Worm (Caenorhabditis elegans): ENCODE results near the gene C05D11.8.

The C05D11.8 gene

DNA sequence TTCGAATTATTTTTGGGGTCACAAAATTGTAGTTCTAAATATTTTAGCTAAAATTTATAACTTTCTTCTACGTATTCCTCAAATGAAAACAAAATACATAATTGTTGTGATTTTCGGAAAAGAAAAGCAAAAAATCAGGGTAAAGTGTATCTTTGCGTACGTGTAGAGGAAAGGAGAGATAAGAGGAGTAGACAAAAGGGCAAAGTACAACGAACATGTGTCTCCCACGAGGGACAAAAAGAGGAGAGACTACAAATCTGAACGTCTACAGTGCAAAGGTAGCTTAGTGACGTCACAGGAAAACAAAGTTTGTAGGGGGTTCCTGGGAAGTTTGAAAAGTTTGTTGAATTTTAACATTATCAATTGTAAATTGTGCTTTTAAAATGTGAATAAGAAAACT is 20.4 kb upstream of the C05D11.8 start:
- TF ChIP-seq ceh-100 (GFP tag; IDR thresholded peaks at IDR 0.05), result no peak
- no peak for TF ChIP-seq Y95B8A.8 (GFP tag; IDR thresholded peaks at IDR 0.05)
- TF ChIP-seq unc-62 (GFP tag; optimal IDR thresholded peaks at IDR 0.05), result no peak
- TF ChIP-seq F37B4.10 (GFP tag; IDR thresholded peaks at IDR 0.05), result no peak
- peak; percentile 7 for TF ChIP-seq somi-1 (GFP tag; optimal IDR thresholded peaks at IDR 0.05)
- TF ChIP-seq F39B2.1 (GFP tag; IDR thresholded peaks at IDR 0.05), result no peak
- peak; percentile 52 for TF ChIP-seq tlf-1 (GFP tag; optimal IDR thresholded peaks at IDR 0.05)
- no peak for TF ChIP-seq aptf-3 (GFP tag; IDR thresholded peaks at IDR 0.05)
- TF ChIP-seq F52B5.7 (tag; optimal IDR thresholded peaks at IDR 0.05), result no peak
- TF ChIP-seq B0035.1 (tag; optimal IDR thresholded peaks at IDR 0.05), result no peak
- no peak for TF ChIP-seq ceh-91 (GFP tag; IDR thresholded peaks at IDR 0.05)
- TF ChIP-seq Y79H2A.3 (GFP tag; conservative IDR thresholded peaks at IDR 0.05), result peak; percentile 9; the same call in 1 of the 2 replicates
- TF ChIP-seq lin-35 (GFP tag; optimal IDR thresholded peaks at IDR 0.05), result no peak
- peak; percentile 28 for TF ChIP-seq F22D6.2 (tag; optimal IDR thresholded peaks at IDR 0.05)
- TF ChIP-seq egl-44 (GFP tag; IDR thresholded peaks at IDR 0.05), result 0 out of 2 replicates have a peak, but pooled peaks have one; percentile 50
- no peak for TF ChIP-seq bed-1 (GFP tag; IDR thresholded peaks at IDR 0.05)
- no peak for TF ChIP-seq ceh-79 (tag; optimal IDR thresholded peaks at IDR 0.05)
- no peak for TF ChIP-seq dpl-1 (GFP tag; optimal IDR thresholded peaks at IDR 0.05)
- no peak for TF ChIP-seq hrde-1 (tag; optimal IDR thresholded peaks at IDR 0.05; ENCODE audit: borderline replicate concordance)
- TF ChIP-seq nhr-27 (tag; optimal IDR thresholded peaks at IDR 0.05), result no peak
- no peak for TF ChIP-seq nhr-90 (tag; optimal IDR thresholded peaks at IDR 0.05)
- peak; percentile 64 for TF ChIP-seq atf-7 (tag; optimal IDR thresholded peaks at IDR 0.05)
- no peak for TF ChIP-seq mes-4 (tag; optimal IDR thresholded peaks at IDR 0.05)
- TF ChIP-seq madf-10 (tag; optimal IDR thresholded peaks at IDR 0.05), result no peak
- TF ChIP-seq sptf-2 (GFP tag; optimal IDR thresholded peaks at IDR 0.05), result no peak
- TF ChIP-seq athp-1 (tag; optimal IDR thresholded peaks at IDR 0.05), result no peak
- no peak for TF ChIP-seq nfya-1 (tag; optimal IDR thresholded peaks at IDR 0.05; ENCODE audit: borderline replicate concordance, insufficient read depth)
- TF ChIP-seq chd-7 (tag; optimal IDR thresholded peaks at IDR 0.05), result no peak
- no peak for TF ChIP-seq akir-1 (GFP tag; optimal IDR thresholded peaks at IDR 0.05)
- TF ChIP-seq Y67H2A.10 (GFP tag; conservative IDR thresholded peaks at IDR 0.05), result no peak
- TF ChIP-seq B0019.2 (GFP tag; conservative IDR thresholded peaks at IDR 0.05), result no peak
- TF ChIP-seq B0336.3 (GFP tag; IDR thresholded peaks at IDR 0.05), result peak; percentile 47; the same call in 1 of the 2 replicates
- no peak for TF ChIP-seq lsy-27 (tag; optimal IDR thresholded peaks at IDR 0.05; ENCODE audit: borderline replicate concordance, insufficient read depth)
- TF ChIP-seq K11D2.4 (GFP tag; IDR thresholded peaks at IDR 0.05), result no peak
- no peak for TF ChIP-seq ceh-40 (GFP tag; IDR thresholded peaks at IDR 0.05)
- TF ChIP-seq madf-8 (GFP tag; conservative IDR thresholded peaks at IDR 0.05), result no peak
- TF ChIP-seq lir-1 (GFP tag; conservative IDR thresholded peaks at IDR 0.05), result no peak
- TF ChIP-seq zim-3 (tag; optimal IDR thresholded peaks at IDR 0.05), result no peak
- TF ChIP-seq ztf-18 (tag; optimal IDR thresholded peaks at IDR 0.05), result no peak
- no peak for TF ChIP-seq repo-1 (tag; optimal IDR thresholded peaks at IDR 0.05)
- TF ChIP-seq C17E4.6 (GFP tag; IDR thresholded peaks at IDR 0.05), result no peak
- TF ChIP-seq sea-2 (GFP tag; IDR thresholded peaks at IDR 0.05), result no peak
- no peak for TF ChIP-seq T26A5.8 (tag; optimal IDR thresholded peaks at IDR 0.05)
- TF ChIP-seq mcd-1 (GFP tag; IDR thresholded peaks at IDR 0.05), result peak; percentile 42
- no peak for TF ChIP-seq F57C9.4 (tag; optimal IDR thresholded peaks at IDR 0.05)
- TF ChIP-seq lin-54 (GFP tag; optimal IDR thresholded peaks at IDR 0.05), result peak; percentile 13
- no peak for TF ChIP-seq nhr-120 (GFP tag; IDR thresholded peaks at IDR 0.05)
- TF ChIP-seq K12H6.12 (tag; optimal IDR thresholded peaks at IDR 0.05), result peak; percentile 7
- TF ChIP-seq hlh-12 (tag; optimal IDR thresholded peaks at IDR 0.05), result no peak
- TF ChIP-seq snpc-3.4 (tag; optimal IDR thresholded peaks at IDR 0.05), result no peak
